Worm (Caenorhabditis elegans) whole organism, L1 larva: Measurements from ENCODE around the gene chup-1.

Experiments used
- C34B4.2 ChIP-seq: sonication (generic microtip); optimal IDR thresholded peaks from 2 replicates; lab custom pipeline; 2017; ENCODE audit warnings: mild to moderate bottlenecking, missing genetic modification characterization, missing compliant biosample characterization
- F16B12.6 ChIP-seq: fragments of 150-350 bp; optimal IDR thresholded peaks from 2 replicates; lab custom pipeline; 2014; ENCODE audit warnings: missing biosample characterization, missing genetic modification characterization
- aha-1 ChIP-seq: fragments of 150-350 bp; optimal IDR thresholded peaks from 2 replicates; lab custom pipeline; 2014; ENCODE audit warnings: missing biosample characterization, missing genetic modification characterization
- blmp-1 ChIP-seq: fragments of 150-350 bp; optimal IDR thresholded peaks from 2 replicates; lab custom pipeline; 2014; ENCODE audit warnings: missing biosample characterization, missing genetic modification characterization
- ceh-63 ChIP-seq: fragments of 200-800 bp; sonication (Bioruptor generic); optimal IDR thresholded peaks from 2 replicates; lab custom pipeline; 2018; ENCODE audit warnings: mild to moderate bottlenecking, missing genetic modification characterization, missing compliant biosample characterization
- ceh-82 ChIP-seq, 3 experiments: fragments of 150-350 bp in 1 of 3; sonication (generic microtip) in 2 of 3; optimal IDR thresholded peaks; 2 replicates each; lab custom pipeline; 2014 to 2017; ENCODE audit warnings: missing biosample characterization in 3 of 3, missing genetic modification characterization in 3 of 3
- ceh-90 ChIP-seq: sonication (generic microtip); optimal IDR thresholded peaks from 2 replicates; lab custom pipeline; 2016; ENCODE audit warnings: missing genetic modification characterization, missing compliant biosample characterization
- ces-1 ChIP-seq: fragments of 150-350 bp; optimal IDR thresholded peaks from 2 replicates; lab custom pipeline; 2014; ENCODE audit warnings: missing biosample characterization, missing genetic modification reagents, missing genetic modification characterization
- dpl-1 ChIP-seq, 3 experiments: fragments of 150-350 bp in 2 of 3; sonication (generic microtip) in 1 of 3; optimal IDR thresholded peaks; 2 replicates each; lab custom pipeline; 2014 to 2017; ENCODE audit warnings: missing biosample characterization in 3 of 3, missing genetic modification characterization in 3 of 3, missing genetic modification reagents in 3 of 3
- efl-3 ChIP-seq: fragments of 200-800 bp; sonication (Bioruptor generic); optimal IDR thresholded peaks from 2 replicates; lab custom pipeline; 2018; ENCODE audit warnings: mild to moderate bottlenecking, missing genetic modification characterization, missing compliant biosample characterization
- egl-13 ChIP-seq: sonication (generic microtip); optimal IDR thresholded peaks from 2 replicates; lab custom pipeline; 2016; ENCODE audit warnings: missing genotype, missing genetic modification reagents, missing genetic modification characterization, missing compliant biosample characterization
- egl-27 ChIP-seq, 2 experiments: fragments of 150-350 bp in 1 of 2; sonication (generic microtip); optimal IDR thresholded peaks; 3 replicates each; lab custom pipeline; 2017 to 2018; ENCODE audit warnings: missing biosample characterization in 2 of 2, missing genetic modification characterization in 2 of 2, missing genetic modification reagents in 2 of 2
- elt-3 ChIP-seq, 6 experiments: fragments of 150-350 bp in 1 of 6; sonication (generic microtip); optimal IDR thresholded peaks; 2 replicates each; lab custom pipeline; 2017 to 2018; ENCODE audit warnings: missing biosample characterization in 6 of 6, missing genetic modification characterization in 6 of 6, inconsistent platforms in 1 of 6
- ets-5 ChIP-seq: fragments of 200-800 bp; sonication (Bioruptor generic); IDR thresholded peaks from 2 replicates; pipeline ENCODE4 v1.3.6; 2022; ENCODE audit warnings: missing genetic modification characterization, missing compliant biosample characterization
- fkh-10 ChIP-seq: sonication (generic microtip); optimal IDR thresholded peaks from 2 replicates; lab custom pipeline; 2017; ENCODE audit warnings: missing biosample characterization, missing genetic modification reagents, missing genetic modification characterization
- fkh-8 ChIP-seq: sonication (generic microtip); optimal IDR thresholded peaks from 2 replicates; lab custom pipeline; 2016; ENCODE audit warnings: mild to moderate bottlenecking, missing genetic modification characterization, missing compliant biosample characterization
- grh-1 ChIP-seq: fragments of 200-800 bp; sonication (Bioruptor generic); IDR thresholded peaks from 2 replicates; pipeline ENCODE4 v1.3.6; 2022; ENCODE audit warnings: missing genetic modification reagents, missing genetic modification characterization, missing compliant biosample characterization
- hlh-17 ChIP-seq: fragments of 200-800 bp; sonication (Bioruptor generic); optimal IDR thresholded peaks from 2 replicates; lab custom pipeline; 2018; ENCODE audit warnings: missing genetic modification characterization, mild to moderate bottlenecking, missing compliant biosample characterization, moderate library complexity, borderline replicate concordance
- irx-1 ChIP-seq: sonication (generic microtip); optimal IDR thresholded peaks from 2 replicates; lab custom pipeline; 2016; ENCODE audit warnings: missing genetic modification characterization, missing compliant biosample characterization
- lin-13 ChIP-seq: fragments of 150-350 bp; optimal IDR thresholded peaks from 2 replicates; lab custom pipeline; 2014; ENCODE audit warnings: missing biosample characterization, missing genetic modification reagents, missing genetic modification characterization
- lin-39 ChIP-seq: fragments of 150-350 bp; optimal IDR thresholded peaks from 2 replicates; lab custom pipeline; 2014; ENCODE audit warnings: missing biosample characterization, missing genetic modification reagents, missing genetic modification characterization
- lir-3 ChIP-seq: sonication (generic microtip); optimal IDR thresholded peaks from 2 replicates; lab custom pipeline; 2016; ENCODE audit warnings: mild to moderate bottlenecking, missing genetic modification characterization, moderate library complexity, missing compliant biosample characterization; ENCODE audit not compliant: poor library complexity
- mep-1 ChIP-seq: fragments of 150-350 bp; optimal IDR thresholded peaks from 2 replicates; lab custom pipeline; 2014; ENCODE audit warnings: missing biosample characterization, missing genetic modification characterization
- nhr-12 ChIP-seq: sonication (generic microtip); optimal IDR thresholded peaks from 2 replicates; lab custom pipeline; 2017; ENCODE audit warnings: missing biosample characterization, missing genetic modification characterization
- nhr-19 ChIP-seq: fragments of 200-800 bp; sonication (Bioruptor generic); conservative IDR thresholded peaks from 2 replicates; pipeline ENCODE4 v1.3.6; 2022; ENCODE audit warnings: missing genetic modification characterization, missing compliant biosample characterization
- nhr-20 ChIP-seq: sonication (generic microtip); optimal IDR thresholded peaks from 2 replicates; lab custom pipeline; 2016; ENCODE audit warnings: mild to moderate bottlenecking, missing genetic modification characterization, missing compliant biosample characterization
- nhr-237 ChIP-seq: fragments of 150-350 bp; optimal IDR thresholded peaks from 2 replicates; lab custom pipeline; 2014; ENCODE audit warnings: missing biosample characterization, missing genetic modification characterization
- nhr-76 ChIP-seq: sonication (generic microtip); optimal IDR thresholded peaks from 2 replicates; lab custom pipeline; 2017; ENCODE audit warnings: missing biosample characterization, missing genetic modification characterization
- nhr-77 ChIP-seq: fragments of 150-350 bp; optimal IDR thresholded peaks from 2 replicates; lab custom pipeline; 2014; ENCODE audit warnings: missing biosample characterization, missing genetic modification characterization
- pag-3 ChIP-seq: sonication (generic microtip); optimal IDR thresholded peaks from 2 replicates; lab custom pipeline; 2017; ENCODE audit warnings: missing genetic modification characterization, mild to moderate bottlenecking, missing compliant biosample characterization, antibody characterized with exemption, borderline replicate concordance; ENCODE audit not compliant: insufficient read depth
- pax-3 ChIP-seq: fragments of 200-800 bp; sonication (Bioruptor generic); optimal IDR thresholded peaks from 2 replicates; lab custom pipeline; 2018; ENCODE audit warnings: mild to moderate bottlenecking, missing genetic modification characterization, moderate library complexity, missing compliant biosample characterization
- pqm-1 ChIP-seq: sonication (generic microtip); optimal IDR thresholded peaks from 3 replicates; lab custom pipeline; 2017; ENCODE audit warnings: missing biosample characterization, missing genetic modification characterization
- skn-1 ChIP-seq: fragments of 150-350 bp; optimal IDR thresholded peaks from 2 replicates; lab custom pipeline; 2014; ENCODE audit warnings: missing biosample characterization, missing genetic modification characterization
- snpc-4 ChIP-seq: fragments of 150-350 bp; optimal IDR thresholded peaks from 2 replicates; lab custom pipeline; 2014; ENCODE audit warnings: missing biosample characterization, missing genetic modification characterization
- sox-4 ChIP-seq: sonication (generic microtip); optimal IDR thresholded peaks from 2 replicates; lab custom pipeline; 2016; ENCODE audit warnings: missing genetic modification characterization, missing compliant biosample characterization
- swsn-7 ChIP-seq: sonication (generic microtip); optimal IDR thresholded peaks from 2 replicates; lab custom pipeline; 2016; ENCODE audit warnings: missing genetic modification characterization, missing compliant biosample characterization
- tbx-2 ChIP-seq: sonication (generic microtip); optimal IDR thresholded peaks from 2 replicates; lab custom pipeline; 2016; ENCODE audit warnings: missing genetic modification characterization, missing compliant biosample characterization
- tlp-1 ChIP-seq: fragments of 150-350 bp; optimal IDR thresholded peaks from 2 replicates; lab custom pipeline; 2014; ENCODE audit warnings: missing biosample characterization, missing genetic modification characterization
- unc-130 ChIP-seq: fragments of 150-350 bp; optimal IDR thresholded peaks from 2 replicates; lab custom pipeline; 2017; ENCODE audit warnings: missing biosample characterization, missing genetic modification characterization, inconsistent platforms
- unc-62 ChIP-seq: fragments of 150-350 bp; optimal IDR thresholded peaks from 2 replicates; lab custom pipeline; 2014; ENCODE audit warnings: missing biosample characterization, missing genetic modification reagents, missing genetic modification characterization
- vab-15 ChIP-seq: sonication (generic microtip); optimal IDR thresholded peaks from 2 replicates; lab custom pipeline; 2017; ENCODE audit warnings: missing genotype, mild to moderate bottlenecking, missing genetic modification characterization, missing compliant biosample characterization
- xbp-1 ChIP-seq: sonication (generic microtip); optimal IDR thresholded peaks from 2 replicates; lab custom pipeline; 2016; ENCODE audit warnings: missing genetic modification characterization, missing compliant biosample characterization
- zip-4 ChIP-seq: fragments of 200-800 bp; sonication (Bioruptor generic); optimal IDR thresholded peaks from 2 replicates; lab custom pipeline; 2018; ENCODE audit warnings: mild to moderate bottlenecking, missing genetic modification characterization, moderate library complexity, missing compliant biosample characterization
- ztf-11 ChIP-seq, 2 experiments: sonication (generic microtip); optimal IDR thresholded peaks; 2 replicates each; lab custom pipeline; 2016 to 2017; ENCODE audit warnings: missing genetic modification characterization in 2 of 2, missing biosample characterization in 1 of 2, missing compliant biosample characterization in 1 of 2

chup-1 gene

DNA sequence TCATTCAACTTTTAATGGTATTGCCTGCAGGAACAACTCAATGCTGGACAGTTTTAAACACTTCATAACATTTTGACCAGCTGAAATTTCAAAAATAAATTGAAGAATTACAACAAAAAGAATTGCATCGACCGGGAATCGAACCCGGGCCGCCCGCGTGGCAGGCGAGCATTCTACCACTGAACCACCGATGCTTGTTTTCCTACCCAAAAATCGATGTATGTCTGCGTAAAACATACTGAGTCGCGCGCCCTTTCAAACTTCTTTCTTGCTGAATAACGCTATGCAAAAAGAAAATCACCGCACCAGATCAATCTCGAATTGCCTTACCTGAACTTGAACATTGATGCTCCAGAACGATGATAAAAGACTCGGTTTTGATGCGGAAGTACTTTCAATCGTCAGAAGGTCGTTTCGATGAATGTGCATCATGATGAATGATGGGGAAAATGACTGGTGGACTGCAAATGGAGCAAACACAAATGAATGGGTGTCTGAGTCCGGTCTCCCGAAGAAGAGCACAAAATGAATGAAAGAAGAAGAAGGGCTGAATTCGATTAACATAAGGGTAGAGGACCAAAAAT is 4.8 kb downstream of the chup-1 start, which contains the start of gene R04E5.7 (continued):
- peak; percentile 5 for TF ChIP-seq xbp-1 (tag; lab: Kevin White, UChicago)
- TF ChIP-seq hlh-17 (GFP tag; lab: Kevin White, UChicago): no peak
- TF ChIP-seq efl-3 (GFP tag; lab: Kevin White, UChicago): no peak
- no peak for TF ChIP-seq unc-62 (GFP tag; lab: Kevin White, UChicago)
- no peak for TF ChIP-seq lin-39 (tag; lab: Kevin White, UChicago)
- no peak for TF ChIP-seq unc-130 (tag; lab: Kevin White, UChicago)
- peak; percentile 49 for TF ChIP-seq nhr-20 (tag; lab: Kevin White, UChicago)
- TF ChIP-seq nhr-76 (tag; lab: Kevin White, UChicago): no peak
- peak; percentile 0 for TF ChIP-seq skn-1 (tag; lab: Kevin White, UChicago)
- TF ChIP-seq nhr-19 (GFP tag; lab: Robert Waterston, UW): peak; percentile 38
- TF ChIP-seq ces-1 (GFP tag; lab: Kevin White, UChicago): no peak
- no peak for TF ChIP-seq egl-13 (tag; lab: Kevin White, UChicago)
- TF ChIP-seq fkh-10 (GFP tag; lab: Kevin White, UChicago): peak; percentile 27
- TF ChIP-seq pax-3 (tag; lab: Kevin White, UChicago): no peak
- TF ChIP-seq F16B12.6: no peak
- TF ChIP-seq grh-1 (GFP tag; lab: Robert Waterston, UW): peak; percentile 16; the same call in 1 of the 2 replicates
- TF ChIP-seq dpl-1 (GFP tag; optimal IDR thresholded peaks at IDR 0.05; lab: Kevin White, UChicago): no peak
- no peak for TF ChIP-seq nhr-237 (tag; lab: Kevin White, UChicago)
- peak; percentile 27 for TF ChIP-seq fkh-8 (tag; lab: Kevin White, UChicago)
- no peak for TF ChIP-seq pqm-1
- TF ChIP-seq C34B4.2 (tag; lab: Kevin White, UChicago): no peak
- TF ChIP-seq sox-4 (tag; lab: Kevin White, UChicago): no peak
- TF ChIP-seq tlp-1: no peak
- no peak for TF ChIP-seq irx-1 (tag; lab: Kevin White, UChicago)
- no peak for TF ChIP-seq ets-5 (GFP tag; lab: Robert Waterston, UW)
- no peak for TF ChIP-seq vab-15 (tag; lab: Kevin White, UChicago)
- TF ChIP-seq nhr-12 (tag; lab: Kevin White, UChicago): no peak
- no peak for TF ChIP-seq aha-1 (tag; lab: Kevin White, UChicago)
- TF ChIP-seq elt-3 (tag; optimal IDR thresholded peaks at IDR 0.05; lab: Kevin White, UChicago): no peak
- TF ChIP-seq zip-4 (GFP tag; lab: Kevin White, UChicago): no peak
- no peak for TF ChIP-seq snpc-4
- no peak for TF ChIP-seq ceh-90 (tag; lab: Kevin White, UChicago)
- peak; percentile 5 for TF ChIP-seq mep-1 (tag; lab: Kevin White, UChicago)
- peak; percentile 16 for TF ChIP-seq nhr-77 (tag; lab: Kevin White, UChicago)
- no peak for TF ChIP-seq pag-3
- TF ChIP-seq blmp-1 (tag; lab: Kevin White, UChicago): no peak
- no peak for TF ChIP-seq ceh-63 (GFP tag; lab: Kevin White, UChicago)
- TF ChIP-seq ceh-82 (tag; optimal IDR thresholded peaks at IDR 0.05; lab: Kevin White, UChicago): peak in 2 of 3 experiments; percentile 34 to 54
- TF ChIP-seq egl-27 (tag; optimal IDR thresholded peaks at IDR 0.05; lab: Kevin White, UChicago): no peak
- TF ChIP-seq ztf-11 (tag; optimal IDR thresholded peaks at IDR 0.05; lab: Kevin White, UChicago): no peak
- TF ChIP-seq tbx-2: no peak
- no peak for TF ChIP-seq lir-3 (tag; lab: Kevin White, UChicago)
- peak; percentile 42 for TF ChIP-seq swsn-7
- no peak for TF ChIP-seq lin-13
